Fruit fly (Drosophila melanogaster): ENCODE data around the gene CG34429.

DNA sequence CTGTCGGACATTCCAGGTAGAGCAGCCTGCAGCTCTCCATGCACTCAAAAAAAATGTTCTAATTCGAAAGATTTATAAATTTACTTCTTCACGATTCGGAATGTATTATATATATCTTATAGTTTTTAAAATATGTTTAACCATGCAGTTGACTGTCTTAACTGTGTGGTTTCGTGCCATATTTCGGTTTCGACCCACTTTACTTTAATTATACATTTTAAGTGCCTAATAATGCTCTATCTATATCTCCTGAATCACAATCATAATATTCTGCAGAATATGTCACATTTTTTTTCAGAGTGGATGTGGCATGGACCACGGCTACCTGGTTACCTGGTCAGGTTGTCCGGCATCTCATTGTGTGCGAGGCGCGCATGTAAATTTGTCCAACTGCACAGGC lies 13.2 kb upstream of the CG34429 start:
- TF ChIP-seq CG14711 (tag; optimal IDR thresholded peaks at IDR 0.05) (no peak), CG7045 (GFP tag; optimal IDR thresholded peaks at IDR 0.05) (no peak), CG5204 (GFP tag; optimal IDR thresholded peaks at IDR 0.05) (no peak)

Measured in whole organism, adult.